Worm (Caenorhabditis elegans) whole organism, L4 larva: ENCODE data around the gene D1046.16.

Source experiments
- F10B5.3 ChIP-seq: sonication (generic microtip); optimal IDR thresholded peaks from 2 replicates; lab custom pipeline; 2016; ENCODE audit warnings: mild to moderate bottlenecking, missing genetic modification characterization, missing compliant biosample characterization
- F44E2.7 ChIP-seq: fragments of 200-800 bp; sonication (Bioruptor generic); IDR thresholded peaks from 2 replicates; pipeline ENCODE4 v2.1.2; 2022; ENCODE audit warnings: missing genetic modification characterization, missing compliant biosample characterization
- F49E8.2 ChIP-seq: sonication (generic microtip); optimal IDR thresholded peaks from 2 replicates; lab custom pipeline; 2016; ENCODE audit warnings: missing compliant biosample characterization, mild to moderate bottlenecking, missing genetic modification characterization, borderline replicate concordance
- T20F7.1 ChIP-seq: fragments of 200-800 bp; sonication (Bioruptor generic); optimal IDR thresholded peaks from 2 replicates; lab custom pipeline; 2018; ENCODE audit warnings: mild to moderate bottlenecking, missing genetic modification characterization, missing compliant biosample characterization
- Y48G9A.11 ChIP-seq: fragments of 200-800 bp; sonication (Bioruptor generic); IDR thresholded peaks from 2 replicates; pipeline ENCODE4 v1.3.6; 2022; ENCODE audit warnings: missing genetic modification reagents, missing genetic modification characterization, missing compliant biosample characterization
- Y5F2A.4 ChIP-seq: fragments of 200-800 bp; sonication (Bioruptor generic); optimal IDR thresholded peaks from 2 replicates; lab custom pipeline; 2018; ENCODE audit warnings: mild to moderate bottlenecking, missing genetic modification characterization, missing compliant biosample characterization
- aha-1 ChIP-seq: fragments of 150-350 bp; peaks from one replicate; lab custom pipeline; 2014; ENCODE audit warnings: missing biosample characterization, missing genetic modification characterization
- aly-2 ChIP-seq: sonication (generic microtip); optimal IDR thresholded peaks from 2 replicates; lab custom pipeline; 2018; ENCODE audit warnings: missing biosample characterization, missing genetic modification characterization
- arid-1 ChIP-seq: fragments of 200-800 bp; sonication (Bioruptor generic); conservative IDR thresholded peaks from 2 replicates; pipeline ENCODE4 v1.3.6; 2022; ENCODE audit warnings: missing genetic modification reagents, missing genetic modification characterization, missing compliant biosample characterization
- ceh-32 ChIP-seq: sonication (generic microtip); optimal IDR thresholded peaks from 2 replicates; lab custom pipeline; 2016; ENCODE audit warnings: mild to moderate bottlenecking, missing genetic modification characterization, missing compliant biosample characterization; ENCODE audit not compliant: poor library complexity
- ceh-82 ChIP-seq: sonication (generic microtip); optimal IDR thresholded peaks from 2 replicates; lab custom pipeline; 2017; ENCODE audit warnings: missing biosample characterization, missing genetic modification characterization
- daf-19 ChIP-seq: fragments of 200-800 bp; sonication (Bioruptor generic); conservative IDR thresholded peaks from 2 replicates; pipeline ENCODE4 v1.3.6; 2022; ENCODE audit warnings: missing genetic modification characterization, missing compliant biosample characterization
- dmd-9 ChIP-seq: fragments of 200-800 bp; sonication (Bioruptor generic); IDR thresholded peaks from 2 replicates; pipeline ENCODE4 v1.3.6; 2022; ENCODE audit warnings: missing genetic modification reagents, missing genetic modification characterization, missing compliant biosample characterization
- dpl-1 ChIP-seq: fragments of 150-350 bp; optimal IDR thresholded peaks from 2 replicates; lab custom pipeline; 2014; ENCODE audit warnings: missing biosample characterization, missing genetic modification reagents, missing genetic modification characterization
- duxl-1 ChIP-seq: sonication (generic microtip); optimal IDR thresholded peaks from 2 replicates; lab custom pipeline; 2016; ENCODE audit warnings: mild to moderate bottlenecking, missing genetic modification characterization, moderate library complexity, missing compliant biosample characterization; ENCODE audit not compliant: poor library complexity
- egl-27 ChIP-seq: sonication (generic microtip); optimal IDR thresholded peaks from 3 replicates; lab custom pipeline; 2017; ENCODE audit warnings: missing biosample characterization, missing genetic modification reagents, missing genetic modification characterization
- fkh-10 ChIP-seq: fragments of 150-350 bp; optimal IDR thresholded peaks from 2 replicates; lab custom pipeline; 2014; ENCODE audit warnings: missing biosample characterization, missing genetic modification reagents, missing genetic modification characterization
- hlh-30 ChIP-seq: sonication (generic microtip); optimal IDR thresholded peaks from 2 replicates; lab custom pipeline; 2017; ENCODE audit warnings: antibody characterized with exemption, mild to moderate bottlenecking, missing genetic modification characterization, missing compliant biosample characterization; ENCODE audit not compliant: insufficient read depth
- hmg-1.1 ChIP-seq: fragments of 200-800 bp; sonication (Bioruptor generic); IDR thresholded peaks from 2 replicates; pipeline ENCODE4 v1.3.6; 2022; ENCODE audit warnings: missing genetic modification reagents, missing genetic modification characterization, missing compliant biosample characterization
- lin-38 ChIP-seq: fragments of 200-800 bp; sonication (Bioruptor generic); IDR thresholded peaks from 2 replicates; pipeline ENCODE4 v1.3.6; 2022; ENCODE audit warnings: missing genetic modification reagents, missing genetic modification characterization, missing compliant biosample characterization
- lin-39 ChIP-seq: fragments of 150-350 bp; optimal IDR thresholded peaks from 2 replicates; lab custom pipeline; 2014; ENCODE audit warnings: missing biosample characterization, missing genetic modification reagents, missing genetic modification characterization
- lir-3 ChIP-seq: sonication (generic microtip); optimal IDR thresholded peaks from 2 replicates; lab custom pipeline; 2016; ENCODE audit warnings: mild to moderate bottlenecking, missing genetic modification characterization, missing compliant biosample characterization
- lsy-2 ChIP-seq, 2 experiments: fragments of 150-350 bp in 1 of 2; sonication (generic microtip) in 1 of 2; optimal IDR thresholded peaks; 2 replicates each; lab custom pipeline; 2014 to 2017; ENCODE audit warnings: missing biosample characterization in 2 of 2, missing genetic modification characterization in 2 of 2
- mdl-1 ChIP-seq, 2 experiments: fragments of 150-350 bp in 1 of 2; sonication (generic microtip) in 1 of 2; optimal IDR thresholded peaks; 2 replicates each; lab custom pipeline; 2014 to 2017; ENCODE audit warnings: missing biosample characterization in 2 of 2, missing genetic modification characterization in 2 of 2
- mdt-29 ChIP-seq: fragments of 200-800 bp; sonication (Bioruptor generic); IDR thresholded peaks from 2 replicates; pipeline ENCODE4 v1.3.6; 2022; ENCODE audit warnings: missing genetic modification reagents, missing genetic modification characterization, missing compliant biosample characterization
- mxl-2 ChIP-seq: fragments of 200-800 bp; sonication (Bioruptor generic); conservative IDR thresholded peaks from 2 replicates; pipeline ENCODE4 v1.3.6; 2022; ENCODE audit warnings: missing genetic modification reagents, missing genetic modification characterization, missing compliant biosample characterization
- mxl-3 ChIP-seq: fragments of 200-800 bp; sonication (Bioruptor generic); optimal IDR thresholded peaks from 2 replicates; lab custom pipeline; 2018; ENCODE audit warnings: mild to moderate bottlenecking, missing genetic modification characterization, missing compliant biosample characterization
- nhr-10 ChIP-seq: fragments of 150-350 bp; optimal IDR thresholded peaks from 2 replicates; lab custom pipeline; 2014; ENCODE audit warnings: missing biosample characterization, missing genetic modification characterization
- nhr-111 ChIP-seq: fragments of 200-800 bp; sonication (Bioruptor generic); optimal IDR thresholded peaks from 2 replicates; lab custom pipeline; 2018; ENCODE audit warnings: mild to moderate bottlenecking, missing genetic modification characterization, missing compliant biosample characterization
- nhr-28 ChIP-seq: fragments of 150-350 bp; optimal IDR thresholded peaks from 2 replicates; lab custom pipeline; 2014; ENCODE audit warnings: missing biosample characterization, missing genetic modification characterization
- nhr-42 ChIP-seq: fragments of 200-800 bp; sonication (Bioruptor generic); IDR thresholded peaks from 2 replicates; pipeline ENCODE4 v1.3.6; 2022; ENCODE audit warnings: missing genetic modification characterization, missing compliant biosample characterization
- nhr-48 ChIP-seq: sonication (generic microtip); optimal IDR thresholded peaks from 2 replicates; lab custom pipeline; 2016; ENCODE audit warnings: mild to moderate bottlenecking, missing genetic modification characterization, missing compliant biosample characterization
- nhr-6 ChIP-seq: fragments of 150-350 bp; optimal IDR thresholded peaks from 2 replicates; lab custom pipeline; 2014; ENCODE audit warnings: missing biosample characterization, missing genetic modification characterization
- nhr-77 ChIP-seq: fragments of 150-350 bp; optimal IDR thresholded peaks from 2 replicates; lab custom pipeline; 2014; ENCODE audit warnings: missing biosample characterization, missing genetic modification characterization
- rbr-2 ChIP-seq: sonication (generic microtip); optimal IDR thresholded peaks from 2 replicates; lab custom pipeline; 2016; ENCODE audit warnings: missing genotype, missing genetic modification characterization, missing compliant biosample characterization
- saeg-2 ChIP-seq: fragments of 200-800 bp; sonication (Bioruptor generic); IDR thresholded peaks from 2 replicates; pipeline ENCODE4 v1.3.6; 2022; ENCODE audit warnings: missing genetic modification reagents, missing genetic modification characterization, missing compliant biosample characterization
- snpc-1.2 ChIP-seq: fragments of 200-800 bp; sonication (Bioruptor generic); IDR thresholded peaks from 2 replicates; pipeline ENCODE4 v1.3.6; 2022; ENCODE audit warnings: missing genetic modification reagents, missing genetic modification characterization, missing compliant biosample characterization
- snpc-4 ChIP-seq: fragments of 150-350 bp; optimal IDR thresholded peaks from 2 replicates; lab custom pipeline; 2014; ENCODE audit warnings: missing biosample characterization, missing genetic modification characterization
- spr-1 ChIP-seq: sonication (generic microtip); optimal IDR thresholded peaks from 2 replicates; lab custom pipeline; 2016; ENCODE audit warnings: mild to moderate bottlenecking, missing genetic modification characterization, missing compliant biosample characterization
- unc-130 ChIP-seq: sonication (generic microtip); optimal IDR thresholded peaks from 2 replicates; lab custom pipeline; 2016; ENCODE audit warnings: missing genetic modification reagents, missing genetic modification characterization, missing compliant biosample characterization
- unc-39 ChIP-seq: sonication (generic microtip); optimal IDR thresholded peaks from 2 replicates; lab custom pipeline; 2017; ENCODE audit warnings: missing biosample characterization, missing genetic modification characterization
- unc-62 ChIP-seq, 3 experiments: fragments of 150-350 bp in 1 of 3; sonication (generic microtip); optimal IDR thresholded peaks in 2 of 3; peaks in 1 of 3; 1 replicate in 1 of 3; 2 replicates in 2 of 3; lab custom pipeline; 2014 to 2017; ENCODE audit warnings: missing biosample characterization in 3 of 3, missing genetic modification characterization in 3 of 3, missing genetic modification reagents in 3 of 3, missing genotype in 1 of 3
- zfp-2 ChIP-seq: sonication (generic microtip); optimal IDR thresholded peaks from 2 replicates; lab custom pipeline; 2016; ENCODE audit warnings: mild to moderate bottlenecking, missing genetic modification characterization, missing compliant biosample characterization
- zfp-3 ChIP-seq: fragments of 200-800 bp; sonication (Bioruptor generic); conservative IDR thresholded peaks from 2 replicates; pipeline ENCODE4 v1.3.6; 2022; ENCODE audit warnings: missing genetic modification reagents, missing genetic modification characterization, missing compliant biosample characterization
- zip-2 ChIP-seq: fragments of 150-350 bp; optimal IDR thresholded peaks from 2 replicates; lab custom pipeline; 2014; ENCODE audit warnings: missing biosample characterization, missing genetic modification characterization
- ztf-11 ChIP-seq: fragments of 150-350 bp; optimal IDR thresholded peaks from 2 replicates; lab custom pipeline; 2014; ENCODE audit warnings: missing biosample characterization, missing genetic modification characterization

Gene D1046.16

ce11 chrIV:8881181-8881580, 40.8 kb upstream of the D1046.16 start, which contains the start of gene C09G9.8:
Gene C09G9.8, plus strand, starts transcription at chrIV:8881481.
- TF ChIP-seq saeg-2 (GFP tag; lab: Robert Waterston, UW) (no peak), nhr-6 (tag; lab: Kevin White, UChicago) (no peak), Y5F2A.4 (GFP tag; lab: Kevin White, UChicago) (no peak), lsy-2 (tag; optimal IDR thresholded peaks at IDR 0.05; lab: Kevin White, UChicago) (no peak), F44E2.7 (no peak), egl-27 (no peak), daf-19 (GFP tag; lab: Robert Waterston, UW) (no peak), snpc-1.2 (no peak), hmg-1.1 (no peak), ceh-82 (no peak), Y48G9A.11 (no peak), zfp-2 (tag; lab: Kevin White, UChicago) (no peak), lin-39 (tag; lab: Kevin White, UChicago) (no peak), mdt-29 (GFP tag; lab: Robert Waterston, UW) (no peak), ceh-32 (tag; lab: Kevin White, UChicago) (no peak), aly-2 (tag; lab: Kevin White, UChicago) (no peak), ztf-11 (no peak), mxl-2 (GFP tag; lab: Robert Waterston, UW) (no peak), F49E8.2 (tag; lab: Kevin White, UChicago) (no peak)

- no peak for TF ChIP-seq nhr-6 (tag; lab: Kevin White, UChicago)
- no peak for TF ChIP-seq mdl-1 (tag; optimal IDR thresholded peaks at IDR 0.05; lab: Kevin White, UChicago)
- TF ChIP-seq mxl-3 (GFP tag; lab: Kevin White, UChicago) = no peak
- no peak for TF ChIP-seq spr-1
- TF ChIP-seq T20F7.1 (GFP tag; lab: Kevin White, UChicago) = no peak
- no peak for TF ChIP-seq nhr-77 (tag; lab: Kevin White, UChicago)
- TF ChIP-seq unc-39 (tag; lab: Kevin White, UChicago) = no peak
- no peak for TF ChIP-seq hlh-30 (tag; lab: Kevin White, UChicago)
- TF ChIP-seq aha-1 (tag; lab: Kevin White, UChicago) = no peak
- no peak for TF ChIP-seq nhr-10 (tag; lab: Kevin White, UChicago)
- no peak for TF ChIP-seq dmd-9 (GFP tag; lab: Robert Waterston, UW)
- TF ChIP-seq duxl-1 (tag; lab: Kevin White, UChicago) = no peak
- TF ChIP-seq ceh-32 (tag; lab: Kevin White, UChicago) = no peak
- TF ChIP-seq nhr-48 (tag; lab: Kevin White, UChicago) = no peak
- no peak for TF ChIP-seq snpc-4 (tag; lab: Kevin White, UChicago)
- TF ChIP-seq, all 104 proteins: peak for 0
Measured at ce11 chrIV:8886228-8886627, 35.7 kb upstream of the D1046.16 start, which contains the start of gene C09G9.5. Gene C09G9.5, plus strand, starts transcription at chrIV:8886528.

- TF ChIP-seq dpl-1 (GFP tag; lab: Kevin White, UChicago) = no peak
- TF ChIP-seq nhr-111 (GFP tag; lab: Kevin White, UChicago) = no peak
- no peak for TF ChIP-seq F10B5.3 (tag; lab: Kevin White, UChicago)
- no peak for TF ChIP-seq lir-3 (tag; lab: Kevin White, UChicago)
- TF ChIP-seq fkh-10 (GFP tag; lab: Kevin White, UChicago) = no peak
- TF ChIP-seq unc-130 = peak; percentile 70
- TF ChIP-seq zfp-2 (tag; lab: Kevin White, UChicago) = no peak
- no peak for TF ChIP-seq mdl-1 (tag; optimal IDR thresholded peaks at IDR 0.05; lab: Kevin White, UChicago)
- TF ChIP-seq ztf-11 = no peak
- peak; percentile 52 for TF ChIP-seq F49E8.2 (tag; lab: Kevin White, UChicago)
- no peak for TF ChIP-seq arid-1
- TF ChIP-seq nhr-28 = no peak
- no peak for TF ChIP-seq rbr-2 (tag; lab: Kevin White, UChicago)
- TF ChIP-seq zip-2 (tag; lab: Kevin White, UChicago) = no peak
- TF ChIP-seq ceh-82 = no peak
- no peak for TF ChIP-seq zfp-3
- TF ChIP-seq unc-62 (GFP tag; optimal IDR thresholded peaks at IDR 0.05 in 1 of 2; lab: Kevin White, UChicago) = peak in 1 of 2 experiments; percentile 42
- no peak for TF ChIP-seq unc-62 (tag; optimal IDR thresholded peaks at IDR 0.05; lab: Kevin White, UChicago)
- TF ChIP-seq lin-38 (GFP tag; lab: Robert Waterston, UW) = no peak; the same call in 1 of the 2 replicates
- no peak for TF ChIP-seq nhr-42 (GFP tag; lab: Robert Waterston, UW)
Measured at ce11 chrIV:8888525-8889026, 33.4 kb upstream of the D1046.16 start, which contains the start of gene oma-1. Gene oma-1, plus strand, starts transcription at chrIV:8888976.
